Worm (Caenorhabditis elegans): ENCODE data around the gene gsp-1.

gsp-1 gene

ce11 chrV:10656958-10657357, 25.3 kb upstream of the gsp-1 start, which contains the start of gene ugt-34:
Gene ugt-34 (minus strand): TSS chrV:10656978.
- TF ChIP-seq tlp-1 (tag; optimal IDR thresholded peaks at IDR 0.05) (no peak), nhr-20 (tag; optimal IDR thresholded peaks at IDR 0.05) (peak; percentile 43)

- TF ChIP-seq dpl-1 (GFP tag; optimal IDR thresholded peaks at IDR 0.05) (peak in 1 of 3 experiments; percentile 19), blmp-1 (tag; optimal IDR thresholded peaks at IDR 0.05) (peak; percentile 32), snu-23 (GFP tag; optimal IDR thresholded peaks at IDR 0.05) (peak; percentile 7), snpc-4 (tag; optimal IDR thresholded peaks at IDR 0.05) (no peak), lin-35 (GFP tag; optimal IDR thresholded peaks at IDR 0.05) (peak in 1 of 2 experiments; percentile 32), ceh-82 (tag; optimal IDR thresholded peaks at IDR 0.05) (no peak), lin-15B (tag; optimal IDR thresholded peaks at IDR 0.05) (no peak), grh-1 (GFP tag; IDR thresholded peaks at IDR 0.05) (no peak), fkh-8 (tag; optimal IDR thresholded peaks at IDR 0.05) (no peak), mef-2 (tag; optimal IDR thresholded peaks at IDR 0.05) (no peak), egl-13 (tag; optimal IDR thresholded peaks at IDR 0.05) (no peak), ceh-8 (GFP tag; optimal IDR thresholded peaks at IDR 0.05) (no peak), skn-1 (tag; optimal IDR thresholded peaks at IDR 0.05) (no peak), aha-1 (tag; optimal IDR thresholded peaks at IDR 0.05) (no peak), vab-15 (tag; optimal IDR thresholded peaks at IDR 0.05) (no peak), lsy-2 (tag; optimal IDR thresholded peaks at IDR 0.05) (no peak), mab-9 (GFP tag; IDR thresholded peaks at IDR 0.05) (no peak), sox-4 (tag; optimal IDR thresholded peaks at IDR 0.05) (no peak), elt-3 (tag; optimal IDR thresholded peaks at IDR 0.05) (no peak), zag-1 (tag; optimal IDR thresholded peaks at IDR 0.05) (no peak), fkh-4 (tag; optimal IDR thresholded peaks at IDR 0.05; ENCODE audit: borderline replicate concordance) (no peak), pag-3 (tag; optimal IDR thresholded peaks at IDR 0.05; ENCODE audit: borderline replicate concordance, insufficient read depth) (no peak), fkh-10 (GFP tag; optimal IDR thresholded peaks at IDR 0.05) (no peak), xbp-1 (tag; optimal IDR thresholded peaks at IDR 0.05) (no peak), jun-1 (tag; optimal IDR thresholded peaks at IDR 0.05) (no peak), nhr-84 (tag; optimal IDR thresholded peaks at IDR 0.05) (no peak), nhr-77 (tag; optimal IDR thresholded peaks at IDR 0.05) (no peak), hpl-2 (GFP tag; optimal IDR thresholded peaks at IDR 0.05) (no peak), unc-98 (GFP tag; IDR thresholded peaks at IDR 0.05) (no peak), ceh-63 (GFP tag; optimal IDR thresholded peaks at IDR 0.05) (no peak), nhr-71 (tag; optimal IDR thresholded peaks at IDR 0.05) (no peak), aly-2 (tag; optimal IDR thresholded peaks at IDR 0.05) (no peak), unc-86 (tag; optimal IDR thresholded peaks at IDR 0.05) (no peak), zip-4 (GFP tag; optimal IDR thresholded peaks at IDR 0.05) (no peak), rnt-1 (tag; optimal IDR thresholded peaks at IDR 0.05) (no peak), nhr-90 (tag; optimal IDR thresholded peaks at IDR 0.05; ENCODE audit: poor library complexity) (no peak), nhr-19 (GFP tag; conservative IDR thresholded peaks at IDR 0.05) (0 out of 2 replicates have a peak, but pooled peaks have one; percentile 4), tbx-2 (tag; optimal IDR thresholded peaks at IDR 0.05) (no peak), efl-1 (optimal IDR thresholded peaks at IDR 0.05) (peak in 1 of 2 experiments; percentile 35), efl-1 (GFP tag; optimal IDR thresholded peaks at IDR 0.05 in 1 of 2) (peak; percentile 26 to 94), nhr-12 (tag; optimal IDR thresholded peaks at IDR 0.05) (no peak), Y116A8C.19 (tag; optimal IDR thresholded peaks at IDR 0.05; ENCODE audit: borderline replicate concordance) (no peak), nhr-85 (tag) (no peak), unc-30 (tag; optimal IDR thresholded peaks at IDR 0.05) (no peak), ama-1 (optimal IDR thresholded peaks at IDR 0.05) (no peak), alr-1 (tag; optimal IDR thresholded peaks at IDR 0.05; ENCODE audit: borderline replicate concordance) (no peak), ztf-4 (tag; optimal IDR thresholded peaks at IDR 0.05) (no peak), ces-1 (GFP tag; optimal IDR thresholded peaks at IDR 0.05) (no peak), ets-5 (GFP tag; IDR thresholded peaks at IDR 0.05) (no peak), F16B12.6 (tag; optimal IDR thresholded peaks at IDR 0.05) (peak; percentile 76)
Observed at ce11 chrV:10657959-10658358, 24.3 kb upstream of the gsp-1 start, which contains the start of gene tut-2. Gene tut-2 (plus strand): TSS chrV:10658235.

Data from whole organism, L1 larva.